Worm (Caenorhabditis elegans): ENCODE results near the gene sra-7.

- TF ChIP-seq med-1 (GFP tag; optimal IDR thresholded peaks at IDR 0.05; ENCODE audit: insufficient read depth), result no peak
- no peak for TF ChIP-seq klf-2 (GFP tag; conservative IDR thresholded peaks at IDR 0.05)
- TF ChIP-seq ref-1 (GFP tag; conservative IDR thresholded peaks at IDR 0.05), result no peak
- no peak for TF ChIP-seq flt-1 (GFP tag; IDR thresholded peaks at IDR 0.05)
- TF ChIP-seq ztf-23 (GFP tag; IDR thresholded peaks at IDR 0.05), result no peak
Measured at ce11 chrII:9556582-9556981, 12.1 kb downstream of the sra-7 start.

All from whole organism, midembryonic.